Fruit fly (Drosophila melanogaster): ENCODE data around the gene Dhc16F.

Gene Dhc16F

DNA sequence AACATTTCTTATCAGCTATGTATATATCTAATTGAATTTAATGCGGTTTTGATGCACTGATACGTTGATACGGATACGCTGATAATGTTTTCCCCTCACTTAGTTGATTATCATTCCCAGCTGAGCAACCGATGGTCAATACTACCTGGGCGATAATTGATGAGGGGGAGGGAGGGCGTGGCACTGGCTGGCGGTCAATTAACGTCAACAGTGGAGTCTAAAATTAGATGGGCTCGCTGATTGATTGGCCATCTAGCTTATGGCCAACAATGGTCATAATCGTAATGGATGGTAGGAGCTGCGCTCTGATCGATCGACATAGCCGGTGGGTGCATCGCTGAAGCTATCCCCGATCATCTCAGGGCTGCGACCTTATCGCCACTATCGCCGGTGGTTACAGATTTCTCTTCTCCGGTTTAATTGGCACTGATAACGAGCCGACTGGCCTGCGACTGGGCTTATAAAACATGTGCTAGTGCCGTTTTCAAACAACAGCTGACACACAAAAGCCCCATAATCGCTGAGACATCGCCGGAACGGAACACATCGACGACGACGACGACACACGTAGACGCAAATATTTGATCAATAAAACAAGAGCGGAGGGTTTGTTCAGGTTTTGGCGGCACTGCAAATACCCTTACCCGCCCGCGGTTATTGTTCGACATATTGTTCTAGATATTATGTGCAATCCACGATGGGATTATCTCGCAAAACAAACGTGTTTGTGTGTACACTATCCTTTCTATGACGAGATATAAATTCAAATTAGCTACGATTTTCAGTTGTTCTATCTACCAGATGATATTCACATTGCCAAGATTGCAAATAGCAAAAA is 19.5 kb downstream of the Dhc16F start (continued):
- 0 out of 2 replicates have a peak, but pooled peaks have one; percentile 19 for TF ChIP-seq Xrp1 (GFP tag; IDR thresholded peaks at IDR 0.05)
- peak; percentile 35; the same call in 1 of the 2 replicates for TF ChIP-seq ara (GFP tag; IDR thresholded peaks at IDR 0.05)
- TF ChIP-seq CG11723 (GFP tag; optimal IDR thresholded peaks at IDR 0.05): no peak
- no peak for TF ChIP-seq unc-4 (GFP tag; IDR thresholded peaks at IDR 0.05; ENCODE audit: partially characterized antibody)
- TF ChIP-seq lilli (GFP tag; optimal IDR thresholded peaks at IDR 0.05): no peak
- peak; percentile 2 for TF ChIP-seq ac (GFP tag; optimal IDR thresholded peaks at IDR 0.05)
- TF ChIP-seq Drgx (GFP tag; IDR thresholded peaks at IDR 0.05): no peak
- no peak for TF ChIP-seq CG14710 (tag; optimal IDR thresholded peaks at IDR 0.05)
- peak; percentile 44 for TF ChIP-seq CG15269 (tag; optimal IDR thresholded peaks at IDR 0.05)

DNA sequence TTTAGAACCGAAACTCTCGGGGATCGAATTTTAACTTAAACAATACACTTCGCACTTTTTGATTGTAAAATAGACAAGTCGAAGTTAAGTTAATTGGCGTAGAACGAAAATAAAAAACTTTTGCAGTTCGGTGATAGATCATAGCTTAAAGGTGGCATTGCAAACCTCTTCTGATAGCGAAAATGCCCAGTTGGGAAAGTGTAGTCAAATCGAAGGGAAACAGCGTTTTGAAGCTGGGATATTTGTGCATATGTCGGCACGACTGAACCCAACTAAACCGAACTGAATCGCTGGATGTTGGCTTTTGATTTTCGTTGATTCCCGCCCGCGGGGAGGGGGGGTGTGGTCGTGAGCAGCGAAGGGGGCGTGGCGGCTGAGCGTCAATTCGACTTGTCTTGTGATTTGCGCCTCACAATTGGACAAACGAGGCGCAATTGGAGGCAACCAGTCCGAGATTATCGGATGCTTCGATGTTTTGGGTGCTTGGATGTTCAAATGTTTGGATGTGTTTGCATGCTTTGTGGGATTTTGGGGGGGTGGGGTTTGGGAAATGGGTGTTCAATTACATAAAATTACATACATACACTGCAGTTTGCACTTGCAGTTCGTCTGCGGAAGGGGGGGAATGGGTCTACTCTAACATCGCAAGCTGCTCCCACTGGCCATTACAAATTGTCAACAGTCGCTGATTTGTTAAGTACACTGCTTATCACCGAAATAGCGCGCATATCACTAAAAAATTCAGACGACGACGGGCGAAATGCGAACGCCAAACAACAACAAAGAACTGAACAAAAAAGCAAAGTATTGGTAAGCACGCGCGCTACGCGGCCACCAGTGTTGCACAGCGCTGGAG is 20.6 kb downstream of the Dhc16F start:
- TF ChIP-seq Ptx1 (GFP tag; IDR thresholded peaks at IDR 0.05) (no peak), CG17802 (tag; optimal IDR thresholded peaks at IDR 0.05) (no peak), dmrt11E (tag; optimal IDR thresholded peaks at IDR 0.05) (no peak), cg (GFP tag; optimal IDR thresholded peaks at IDR 0.05) (peak; percentile 26), CG16813 (GFP tag; IDR thresholded peaks at IDR 0.05; ENCODE audit: partially characterized antibody) (peak; percentile 15; the same call in 1 of the 3 replicates), Ets65A (GFP tag) (peak; percentile 22), ERR (GFP tag; optimal IDR thresholded peaks at IDR 0.05) (no peak), CG11695 (GFP tag; IDR thresholded peaks at IDR 0.05) (no peak), CG7839 (tag; optimal IDR thresholded peaks at IDR 0.05) (no peak), CTCF (GFP tag; optimal IDR thresholded peaks at IDR 0.05) (no peak), pum (GFP tag; optimal IDR thresholded peaks at IDR 0.05) (no peak), CG10959 (GFP tag; IDR thresholded peaks at IDR 0.05) (no peak), Elba2 (GFP tag; optimal IDR thresholded peaks at IDR 0.05) (peak; percentile 70), unc-4 (GFP tag; IDR thresholded peaks at IDR 0.05; ENCODE audit: partially characterized antibody) (no peak), hkb (optimal IDR thresholded peaks at IDR 0.05) (no peak), hkb (GFP tag; IDR thresholded peaks at IDR 0.05) (0 out of 2 replicates have a peak, but pooled peaks have one; percentile 27), Hey (tag; optimal IDR thresholded peaks at IDR 0.05) (no peak), ci (GFP tag; IDR thresholded peaks at IDR 0.05) (peak; percentile 15; the same call in 1 of the 3 replicates), CG12769 (tag; optimal IDR thresholded peaks at IDR 0.05) (peak; percentile 25), pzg (GFP tag; optimal IDR thresholded peaks at IDR 0.05) (no peak), row (GFP tag; IDR thresholded peaks at IDR 0.05) (0 out of 3 replicates have a peak, but pooled peaks have one; percentile 12), CG32772 (GFP tag; IDR thresholded peaks at IDR 0.05) (no peak), CG8478 (optimal IDR thresholded peaks at IDR 0.05) (no peak), abd-A (tag; optimal IDR thresholded peaks at IDR 0.05) (no peak), Meics (GFP tag; optimal IDR thresholded peaks at IDR 0.05) (no peak), sd (tag; optimal IDR thresholded peaks at IDR 0.05) (no peak), CG4360 (GFP tag; IDR thresholded peaks at IDR 0.05) (peak; percentile 66; the same call in 1 of the 2 replicates), Hand (GFP tag; optimal IDR thresholded peaks at IDR 0.05) (no peak), zf30C (GFP tag; optimal IDR thresholded peaks at IDR 0.05) (no peak), CG15601 (tag; optimal IDR thresholded peaks at IDR 0.05) (no peak), CG1647 (GFP tag; optimal IDR thresholded peaks at IDR 0.05) (no peak), ranshi (GFP tag; IDR thresholded peaks at IDR 0.05) (no peak), gro (GFP tag; optimal IDR thresholded peaks at IDR 0.05) (no peak), CG34224 (GFP tag; IDR thresholded peaks at IDR 0.05; ENCODE audit: partially characterized antibody) (no peak), CG34376 (GFP tag; optimal IDR thresholded peaks at IDR 0.05) (no peak), CG17361 (GFP tag; IDR thresholded peaks at IDR 0.05) (0 out of 3 replicates have a peak, but pooled peaks have one; percentile 13), repo (GFP tag; optimal IDR thresholded peaks at IDR 0.05) (no peak), tap (tag; optimal IDR thresholded peaks at IDR 0.05) (no peak), chinmo (GFP tag; IDR thresholded peaks at IDR 0.05; ENCODE audit: partially characterized antibody) (0 out of 4 replicates have a peak, but pooled peaks have one; percentile 34)
